Fruit fly (Drosophila melanogaster) whole organism, wandering third instar larva: ENCODE measurements around the gene Jhbp7.

Experiments
- Abd-B ChIP-seq: fragments of >200 bp; optimal IDR thresholded peaks from 2 replicates; lab custom pipeline; 2017; ENCODE audit warnings: missing biosample characterization, missing genetic modification characterization
- CG9705 ChIP-seq: fragments of 200-800 bp; sonication (Bioruptor generic); optimal IDR thresholded peaks from 2 replicates; lab custom pipeline; 2018; ENCODE audit warnings: missing biosample characterization, mild to moderate bottlenecking, missing genetic modification characterization
- CrebA ChIP-seq: fragments of 200-800 bp; sonication (Bioruptor generic); optimal IDR thresholded peaks from 2 replicates; lab custom pipeline; 2016; ENCODE audit warnings: missing biosample characterization, mild to moderate bottlenecking, missing genetic modification characterization, borderline replicate concordance
- HLH106 ChIP-seq: fragments of 200-800 bp; optimal IDR thresholded peaks from 3 replicates; lab custom pipeline; 2019; ENCODE audit warnings: missing biosample characterization, mild to moderate bottlenecking, missing genetic modification characterization, moderate library complexity
- Hnf4 ChIP-seq: fragments of 200-800 bp; sonication (Bioruptor generic); optimal IDR thresholded peaks from 2 replicates; lab custom pipeline; 2016; ENCODE audit warnings: missing biosample characterization, mild to moderate bottlenecking, missing genetic modification characterization
- N ChIP-seq: fragments of >200 bp; optimal IDR thresholded peaks from 2 replicates; lab custom pipeline; 2018; ENCODE audit warnings: missing biosample characterization, missing external identifiers, missing genetic modification characterization
- foxo ChIP-seq, 2 experiments: fragments of 200-800 bp; sonication (Bioruptor generic); optimal IDR thresholded peaks; 2 replicates in 1 of 2; 3 replicates in 1 of 2; lab custom pipeline; 2016 to 2017; ENCODE audit warnings: missing biosample characterization in 2 of 2, missing genetic modification characterization in 2 of 2
- fru ChIP-seq: fragments of 200-800 bp; sonication (Bioruptor generic); optimal IDR thresholded peaks from 3 replicates; lab custom pipeline; 2016; ENCODE audit warnings: missing biosample characterization, mild to moderate bottlenecking, missing genetic modification characterization
- pan ChIP-seq: fragments of >200 bp; optimal IDR thresholded peaks from 2 replicates; lab custom pipeline; 2017
- sage ChIP-seq: fragments of 200-800 bp; sonication (Bioruptor generic); optimal IDR thresholded peaks from 2 replicates; lab custom pipeline; 2016; ENCODE audit warnings: missing biosample characterization, mild to moderate bottlenecking, missing genetic modification characterization

dm6 chr3R:25249145-25250141 lies 12.0 kb downstream of the Jhbp7 start, which contains the start of gene Nup358:
- TF ChIP-seq HLH106 (tag; lab: Kevin White, UChicago) (no peak), foxo (GFP tag; optimal IDR thresholded peaks at IDR 0.05; lab: Kevin White, UChicago) (no peak), Abd-B (GFP tag; lab: Kevin White, UChicago) (no peak), CrebA (no peak), sage (GFP tag; lab: Kevin White, UChicago) (no peak), N (no peak), fru (no peak), pan (lab: Kevin White, UChicago) (no peak), CG9705 (GFP tag; lab: Kevin White, UChicago) (no peak), Hnf4 (GFP tag; lab: Kevin White, UChicago) (no peak)
